Fruit fly (Drosophila melanogaster) whole organism, embryonic: Measurements from ENCODE around the gene Rab9Db.

Experiments used
- ATbp ChIP-seq: fragments of 200-800 bp; sonication (Bioruptor generic); optimal IDR thresholded peaks from 2 replicates; lab custom pipeline; 2017; ENCODE audit warnings: missing biosample characterization, mild to moderate bottlenecking, missing genetic modification characterization, missing genetic modification reagents
- Antp ChIP-seq: fragments of 200-800 bp; sonication (Bioruptor generic); optimal IDR thresholded peaks from 3 replicates; lab custom pipeline; 2016; ENCODE audit warnings: missing biosample characterization, missing genetic modification characterization
- BtbVII ChIP-seq: fragments of 200-800 bp; sonication (Bioruptor generic); optimal IDR thresholded peaks from 3 replicates; lab custom pipeline; 2017; ENCODE audit warnings: missing biosample characterization, mild to moderate bottlenecking, missing genetic modification characterization
- CG10147 ChIP-seq: fragments of 200-800 bp; sonication (Bioruptor generic); optimal IDR thresholded peaks from 2 replicates; lab custom pipeline; 2019; ENCODE audit warnings: missing biosample characterization, mild to moderate bottlenecking, missing genetic modification characterization, moderate library complexity
- CG10431 ChIP-seq: fragments of 200-800 bp; sonication (Bioruptor generic); optimal IDR thresholded peaks from 3 replicates; lab custom pipeline; 2018; ENCODE audit warnings: missing biosample characterization, mild to moderate bottlenecking, missing genetic modification characterization
- CG10654 ChIP-seq: fragments of 200-800 bp; sonication (Bioruptor generic); optimal IDR thresholded peaks from 2 replicates; lab custom pipeline; 2016; ENCODE audit warnings: missing biosample characterization, missing genetic modification characterization
- CG11695 ChIP-seq: fragments of 200-800 bp; sonication (Bioruptor generic); IDR thresholded peaks from 3 replicates; pipeline ENCODE4 v1.3.6; 2022; ENCODE audit warnings: missing biosample characterization, missing genetic modification characterization
- CG12219 ChIP-seq: fragments of 200-800 bp; sonication (Bioruptor generic); optimal IDR thresholded peaks from 3 replicates; lab custom pipeline; 2018; ENCODE audit warnings: missing biosample characterization, mild to moderate bottlenecking, missing genetic modification characterization
- CG1233 ChIP-seq: fragments of 200-800 bp; sonication (Bioruptor generic); optimal IDR thresholded peaks from 4 replicates; lab custom pipeline; 2018; ENCODE audit warnings: missing biosample characterization, mild to moderate bottlenecking, missing genetic modification characterization
- CG14710 ChIP-seq: fragments of 200-800 bp; sonication (Bioruptor generic); optimal IDR thresholded peaks from 3 replicates; lab custom pipeline; 2019; ENCODE audit warnings: missing biosample characterization, mild to moderate bottlenecking, missing genetic modification characterization, moderate library complexity
- CG15073 ChIP-seq: fragments of 200-800 bp; sonication (Bioruptor generic); optimal IDR thresholded peaks from 2 replicates; lab custom pipeline; 2016; ENCODE audit warnings: missing biosample characterization, missing genetic modification characterization
- CG1647 ChIP-seq: fragments of 200-800 bp; sonication (Bioruptor generic); optimal IDR thresholded peaks from 3 replicates; lab custom pipeline; 2016; ENCODE audit warnings: missing biosample characterization, missing genetic modification characterization
- CG18011 ChIP-seq: fragments of 200-800 bp; sonication (Bioruptor generic); optimal IDR thresholded peaks from 2 replicates; lab custom pipeline; 2017; ENCODE audit warnings: missing biosample characterization, missing genetic modification characterization, mild to moderate bottlenecking, moderate library complexity, missing genotype
- CG18476 ChIP-seq: fragments of 200-800 bp; sonication (Bioruptor generic); optimal IDR thresholded peaks from 2 replicates; lab custom pipeline; 2016; ENCODE audit warnings: missing biosample characterization, mild to moderate bottlenecking, missing genetic modification characterization
- CG2116 ChIP-seq: fragments of 200-800 bp; sonication (Bioruptor generic); optimal IDR thresholded peaks from 3 replicates; lab custom pipeline; 2018; ENCODE audit warnings: missing biosample characterization, mild to moderate bottlenecking, missing genetic modification characterization
- CG4404 ChIP-seq: fragments of 200-800 bp; sonication (Bioruptor generic); IDR thresholded peaks from 2 replicates; pipeline ENCODE4 v1.3.6; 2022; ENCODE audit warnings: missing biosample characterization, missing genetic modification characterization
- CG4820 ChIP-seq: fragments of 200-800 bp; sonication (Bioruptor generic); optimal IDR thresholded peaks from 3 replicates; lab custom pipeline; 2016; ENCODE audit warnings: missing biosample characterization, missing genetic modification characterization
- CG6654 ChIP-seq: fragments of 200-800 bp; sonication (Bioruptor generic); optimal IDR thresholded peaks from 2 replicates; lab custom pipeline; 2017; ENCODE audit warnings: missing biosample characterization, mild to moderate bottlenecking, missing genetic modification characterization
- CG6683 ChIP-seq: fragments of 200-800 bp; sonication (Bioruptor generic); optimal IDR thresholded peaks from 2 replicates; lab custom pipeline; 2017; ENCODE audit warnings: missing biosample characterization, mild to moderate bottlenecking, missing genetic modification characterization, missing genetic modification reagents
- CG6765 ChIP-seq: fragments of 200-800 bp; sonication (Bioruptor generic); optimal IDR thresholded peaks from 3 replicates; lab custom pipeline; 2017; ENCODE audit warnings: missing biosample characterization, mild to moderate bottlenecking, missing genetic modification characterization
- Dref ChIP-seq: fragments of 200-800 bp; sonication (Bioruptor generic); IDR thresholded peaks from 2 replicates; pipeline ENCODE4 v1.3.6; 2022; ENCODE audit warnings: missing biosample characterization, missing genetic modification characterization
- Drgx ChIP-seq: fragments of 200-800 bp; sonication (Bioruptor generic); IDR thresholded peaks from 2 replicates; pipeline ENCODE4 v1.3.6; 2022; ENCODE audit warnings: missing biosample characterization, missing genetic modification characterization
- E2f1 ChIP-seq: fragments of 200-800 bp; sonication (Bioruptor generic); IDR thresholded peaks from 2 replicates; pipeline ENCODE4 v1.3.6; 2022; ENCODE audit warnings: missing biosample characterization, missing genetic modification characterization
- Eip74EF ChIP-seq, 2 experiments: fragments of 200-800 bp in 1 of 2; fragments of >200 bp in 1 of 2; sonication (Bioruptor generic) in 1 of 2; optimal IDR thresholded peaks; 2 replicates each; lab custom pipeline; 2017 to 2019; ENCODE audit warnings: missing biosample characterization in 2 of 2, missing genetic modification characterization in 2 of 2, mild to moderate bottlenecking in 1 of 2, moderate library complexity in 1 of 2
- Fer2 ChIP-seq: fragments of 200-800 bp; sonication (Bioruptor generic); optimal IDR thresholded peaks from 2 replicates; lab custom pipeline; 2018; ENCODE audit warnings: missing biosample characterization, mild to moderate bottlenecking, missing genetic modification characterization, moderate library complexity
- H15 ChIP-seq: fragments of 200-800 bp; sonication (Bioruptor generic); IDR thresholded peaks from 3 replicates; pipeline ENCODE4 v1.3.6; 2022; ENCODE audit warnings: missing biosample characterization, missing genetic modification characterization
- HLHmδ ChIP-seq: fragments of 200-800 bp; sonication (Bioruptor generic); optimal IDR thresholded peaks from 2 replicates; lab custom pipeline; 2018; ENCODE audit warnings: missing biosample characterization, mild to moderate bottlenecking, missing genetic modification characterization, moderate library complexity
- Hand ChIP-seq: fragments of 200-800 bp; sonication (Bioruptor generic); optimal IDR thresholded peaks from 2 replicates; lab custom pipeline; 2017; ENCODE audit warnings: mild to moderate bottlenecking, missing biosample characterization, missing genetic modification reagents, missing genetic modification characterization
- MESR4 ChIP-seq: fragments of 200-800 bp; sonication (Bioruptor generic); optimal IDR thresholded peaks from 2 replicates; lab custom pipeline; 2018; ENCODE audit warnings: missing biosample characterization, mild to moderate bottlenecking, missing genetic modification characterization, moderate library complexity
- Max ChIP-seq: fragments of 200-800 bp; sonication (Bioruptor generic); optimal IDR thresholded peaks from 2 replicates; lab custom pipeline; 2016; ENCODE audit warnings: missing biosample characterization, mild to moderate bottlenecking, missing genetic modification characterization
- Med ChIP-seq: fragments of 200-800 bp; sonication (Bioruptor generic); peaks from one replicate; lab custom pipeline; 2016; ENCODE audit warnings: missing biosample characterization, missing genetic modification characterization, mild to moderate bottlenecking, inconsistent platforms, moderate library complexity
- Oli ChIP-seq: fragments of 200-800 bp; sonication (Bioruptor generic); optimal IDR thresholded peaks from 2 replicates; lab custom pipeline; 2018; ENCODE audit warnings: missing biosample characterization, mild to moderate bottlenecking, missing genetic modification characterization, moderate library complexity
- PHDP ChIP-seq: fragments of 200-800 bp; sonication (Bioruptor generic); optimal IDR thresholded peaks from 3 replicates; lab custom pipeline; 2018; ENCODE audit warnings: missing biosample characterization, mild to moderate bottlenecking, missing genetic modification characterization, moderate library complexity
- Rx ChIP-seq: fragments of 200-800 bp; sonication (Bioruptor generic); IDR thresholded peaks from 2 replicates; pipeline ENCODE4 v1.3.6; 2022; ENCODE audit warnings: missing biosample characterization, missing genetic modification characterization
- Sin3A ChIP-seq: fragments of >200 bp; optimal IDR thresholded peaks from 2 replicates; lab custom pipeline; 2018
- bsh ChIP-seq, 2 experiments: fragments of 200-800 bp; sonication (Bioruptor generic); optimal IDR thresholded peaks; 2 replicates each; lab custom pipeline; 2017 to 2018; ENCODE audit warnings: mild to moderate bottlenecking in 2 of 2, missing biosample characterization in 2 of 2, missing genetic modification characterization in 2 of 2, moderate library complexity in 1 of 2
- ci ChIP-seq: fragments of 200-800 bp; sonication (Bioruptor generic); IDR thresholded peaks from 3 replicates; pipeline ENCODE4 v1.3.6; 2022; ENCODE audit warnings: missing biosample characterization, missing genetic modification characterization
- cwo ChIP-seq: fragments of 200-800 bp; sonication (Bioruptor generic); optimal IDR thresholded peaks from 3 replicates; lab custom pipeline; 2017; ENCODE audit warnings: missing biosample characterization, missing genetic modification characterization, mild to moderate bottlenecking, moderate library complexity, missing genetic modification reagents
- da ChIP-seq: fragments of 200-800 bp; sonication (Bioruptor generic); optimal IDR thresholded peaks from 2 replicates; lab custom pipeline; 2016; ENCODE audit warnings: missing biosample characterization, missing genetic modification characterization
- dm ChIP-seq: fragments of 200-800 bp; sonication (Bioruptor generic); optimal IDR thresholded peaks from 3 replicates; lab custom pipeline; 2016; ENCODE audit warnings: missing biosample characterization, missing genetic modification characterization
- dmrt99B ChIP-seq: fragments of 200-800 bp; sonication (Bioruptor generic); optimal IDR thresholded peaks from 2 replicates; lab custom pipeline; 2018; ENCODE audit warnings: missing biosample characterization, mild to moderate bottlenecking, missing genetic modification characterization, moderate library complexity
- dysf ChIP-seq: fragments of 200-800 bp; sonication (Bioruptor generic); IDR thresholded peaks from 3 replicates; pipeline ENCODE4 v1.3.6; 2022; ENCODE audit warnings: missing biosample characterization, missing genetic modification characterization
- her ChIP-seq: fragments of 200-800 bp; sonication (Bioruptor generic); optimal IDR thresholded peaks from 2 replicates; lab custom pipeline; 2016; ENCODE audit warnings: missing biosample characterization, missing genetic modification characterization
- ind ChIP-seq: fragments of 200-800 bp; sonication (Bioruptor generic); optimal IDR thresholded peaks from 3 replicates; lab custom pipeline; 2016; ENCODE audit warnings: missing biosample characterization, missing genetic modification characterization
- insv ChIP-seq, 2 experiments: fragments of 200-800 bp; sonication (Bioruptor generic); optimal IDR thresholded peaks; 3 replicates each; lab custom pipeline; 2016 to 2018; ENCODE audit warnings: missing biosample characterization in 2 of 2, missing genetic modification characterization in 2 of 2
- klu ChIP-seq: fragments of 200-800 bp; sonication (Bioruptor generic); IDR thresholded peaks from 2 replicates; pipeline ENCODE4 v1.3.6; 2022; ENCODE audit warnings: missing biosample characterization, missing genetic modification characterization
- lab ChIP-seq: fragments of 200-800 bp; sonication (Bioruptor generic); optimal IDR thresholded peaks from 3 replicates; lab custom pipeline; 2017; ENCODE audit warnings: missing biosample characterization, missing genetic modification characterization, mild to moderate bottlenecking, moderate library complexity, missing genetic modification reagents
- lola ChIP-seq, 3 experiments: fragments of >200 bp in 2 of 3; fragments of 200-800 bp in 1 of 3; sonication (Bioruptor generic) in 1 of 3; optimal IDR thresholded peaks; 2 replicates each; lab custom pipeline; 2017 to 2019; ENCODE audit warnings: missing biosample characterization in 3 of 3, missing genetic modification characterization in 3 of 3, mild to moderate bottlenecking in 1 of 3, moderate library complexity in 1 of 3
- ssp ChIP-seq: fragments of 200-800 bp; sonication (Bioruptor generic); IDR thresholded peaks from 2 replicates; pipeline ENCODE4 v1.3.6; 2022; ENCODE audit warnings: missing biosample characterization, missing genetic modification characterization
- tio ChIP-seq: fragments of 200-800 bp; sonication (Bioruptor generic); optimal IDR thresholded peaks from 2 replicates; lab custom pipeline; 2017; ENCODE audit warnings: missing biosample characterization, missing genetic modification characterization, inconsistent platforms

Rab9Db gene

DNA sequence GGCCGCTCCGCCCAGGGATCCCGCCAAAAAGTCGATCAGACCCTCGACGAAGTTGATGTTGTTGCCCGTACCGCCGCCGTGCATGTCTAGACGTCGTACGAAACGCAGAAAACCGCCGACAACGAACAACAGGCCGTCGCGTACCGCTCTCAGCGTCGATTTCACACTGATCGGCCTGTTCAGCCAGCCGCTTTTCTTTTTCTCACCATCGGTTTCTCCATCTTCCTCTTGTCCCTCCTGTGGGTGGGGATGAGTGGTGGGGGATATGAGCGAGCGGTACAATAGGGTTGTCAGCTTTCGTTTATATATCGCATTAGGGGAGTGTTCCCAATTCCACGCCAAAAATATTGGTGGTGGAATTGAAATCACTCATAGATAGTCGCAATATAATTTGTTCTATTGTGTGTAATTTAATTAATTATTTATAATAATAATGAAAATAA lies 21.5 kb downstream of the Rab9Db start (continued):
- TF ChIP-seq CG11695 (GFP tag; lab: Robert Waterston, UW) (no peak), CG15073 (GFP tag; lab: Kevin White, UChicago) (no peak), Max (GFP tag; lab: Kevin White, UChicago) (no peak), CG10654 (peak; percentile 17), klu (GFP tag; lab: Robert Waterston, UW) (peak; percentile 24; the same call in 1 of the 2 replicates), Fer2 (tag; lab: Kevin White, UChicago) (no peak), dm (GFP tag; lab: Kevin White, UChicago) (no peak), dmrt99B (peak; percentile 23), ind (GFP tag; lab: Kevin White, UChicago) (peak; percentile 66), H15 (peak; percentile 38; the same call in 1 of the 3 replicates), ci (GFP tag; lab: Robert Waterston, UW) (peak; percentile 72; the same call in 2 of the 3 replicates), Rx (0 out of 2 replicates have a peak, but pooled peaks have one; percentile 21), Med (GFP tag; lab: Kevin White, UChicago) (peak; percentile 90), CG10147 (GFP tag; lab: Kevin White, UChicago) (no peak), Sin3A (lab: Kevin White, UChicago) (no peak), CG1233 (GFP tag; lab: Kevin White, UChicago) (no peak), bsh (GFP tag; optimal IDR thresholded peaks at IDR 0.05; lab: Kevin White, UChicago) (peak in 1 of 2 experiments; percentile 31), dysf (peak; percentile 64), CG4820 (GFP tag; lab: Kevin White, UChicago) (peak; percentile 18), CG1647 (GFP tag; lab: Kevin White, UChicago) (no peak), CG18476 (GFP tag; lab: Kevin White, UChicago) (no peak), MESR4 (GFP tag; lab: Kevin White, UChicago) (no peak), E2f1 (GFP tag; lab: Robert Waterston, UW) (peak; percentile 25; the same call in 1 of the 2 replicates), PHDP (tag; lab: Kevin White, UChicago) (no peak), cwo (no peak), ATbp (GFP tag; lab: Kevin White, UChicago) (no peak), CG4404 (GFP tag; lab: Robert Waterston, UW) (peak; percentile 21; the same call in 1 of the 2 replicates), CG2116 (GFP tag; lab: Kevin White, UChicago) (peak; percentile 27), tio (GFP tag; lab: Kevin White, UChicago) (no peak), CG6765 (GFP tag; lab: Kevin White, UChicago) (peak; percentile 32), ssp (no peak), her (GFP tag; lab: Kevin White, UChicago) (no peak), lab (GFP tag; lab: Kevin White, UChicago) (no peak), lola (GFP tag; optimal IDR thresholded peaks at IDR 0.05; lab: Kevin White, UChicago) (peak in 1 of 3 experiments; percentile 32), insv (GFP tag; optimal IDR thresholded peaks at IDR 0.05; lab: Kevin White, UChicago) (no peak), BtbVII (no peak), da (GFP tag; lab: Kevin White, UChicago) (no peak), CG6654 (no peak), Hand (GFP tag; lab: Kevin White, UChicago) (no peak), Dref (GFP tag; lab: Robert Waterston, UW) (peak; percentile 55), CG10431 (peak; percentile 2), Drgx (GFP tag; lab: Robert Waterston, UW) (no peak), CG12219 (no peak), HLHmδ (GFP tag; lab: Kevin White, UChicago) (no peak), CG18011 (GFP tag; lab: Kevin White, UChicago) (no peak), CG6683 (GFP tag; lab: Kevin White, UChicago) (no peak), Eip74EF (GFP tag; optimal IDR thresholded peaks at IDR 0.05; lab: Kevin White, UChicago) (no peak), CG14710 (tag; lab: Kevin White, UChicago) (peak; percentile 52), Antp (GFP tag; lab: Kevin White, UChicago) (peak; percentile 6), Oli (tag; lab: Kevin White, UChicago) (peak; percentile 30)
